Worm (Caenorhabditis elegans) whole organism, L1 larva: Measurements from ENCODE around the gene hal-3.

ENCODE experiments used
- C04F5.9 ChIP-seq: sonication (generic microtip); optimal IDR thresholded peaks from 2 replicates; lab custom pipeline; 2016; ENCODE audit warnings: missing genetic modification characterization, missing compliant biosample characterization
- C16A3.4 ChIP-seq: fragments of 150-350 bp; optimal IDR thresholded peaks from 2 replicates; lab custom pipeline; 2014; ENCODE audit warnings: missing biosample characterization, missing genetic modification characterization
- F16B12.6 ChIP-seq: fragments of 150-350 bp; optimal IDR thresholded peaks from 2 replicates; lab custom pipeline; 2014; ENCODE audit warnings: missing biosample characterization, missing genetic modification characterization
- aha-1 ChIP-seq: fragments of 150-350 bp; optimal IDR thresholded peaks from 2 replicates; lab custom pipeline; 2014; ENCODE audit warnings: missing biosample characterization, missing genetic modification characterization
- alr-1 ChIP-seq: fragments of 200-800 bp; sonication (Bioruptor generic); optimal IDR thresholded peaks from 2 replicates; lab custom pipeline; 2018; ENCODE audit warnings: borderline replicate concordance, mild to moderate bottlenecking, missing genetic modification characterization, missing compliant biosample characterization
- aly-2 ChIP-seq: fragments of 150-350 bp; optimal IDR thresholded peaks from 2 replicates; lab custom pipeline; 2014; ENCODE audit warnings: missing biosample characterization, missing genetic modification characterization
- ama-1 ChIP-seq: fragments of 150-350 bp; optimal IDR thresholded peaks from 2 replicates; lab custom pipeline; 2014
- ceh-63 ChIP-seq: fragments of 200-800 bp; sonication (Bioruptor generic); optimal IDR thresholded peaks from 2 replicates; lab custom pipeline; 2018; ENCODE audit warnings: mild to moderate bottlenecking, missing genetic modification characterization, missing compliant biosample characterization
- ceh-8 ChIP-seq: fragments of 200-800 bp; sonication (Bioruptor generic); optimal IDR thresholded peaks from 2 replicates; lab custom pipeline; 2018; ENCODE audit warnings: mild to moderate bottlenecking, missing genetic modification characterization, moderate library complexity, missing compliant biosample characterization
- ceh-88 ChIP-seq: fragments of 200-800 bp; sonication (Bioruptor generic); IDR thresholded peaks from 2 replicates; pipeline ENCODE4 v1.3.6; 2022; ENCODE audit warnings: missing genetic modification characterization, missing compliant biosample characterization
- ces-1 ChIP-seq: fragments of 150-350 bp; optimal IDR thresholded peaks from 2 replicates; lab custom pipeline; 2014; ENCODE audit warnings: missing biosample characterization, missing genetic modification reagents, missing genetic modification characterization
- dsc-1 ChIP-seq: sonication (generic microtip); optimal IDR thresholded peaks from 2 replicates; lab custom pipeline; 2016; ENCODE audit warnings: mild to moderate bottlenecking, missing genetic modification characterization, missing compliant biosample characterization
- egl-13 ChIP-seq: sonication (generic microtip); optimal IDR thresholded peaks from 2 replicates; lab custom pipeline; 2016; ENCODE audit warnings: missing genotype, missing genetic modification reagents, missing genetic modification characterization, missing compliant biosample characterization
- egl-27 ChIP-seq, 2 experiments: fragments of 150-350 bp in 1 of 2; sonication (generic microtip); optimal IDR thresholded peaks; 3 replicates each; lab custom pipeline; 2017 to 2018; ENCODE audit warnings: missing biosample characterization in 2 of 2, missing genetic modification characterization in 2 of 2, missing genetic modification reagents in 2 of 2
- elt-2 ChIP-seq: sonication (generic microtip); optimal IDR thresholded peaks from 2 replicates; lab custom pipeline; 2016; ENCODE audit warnings: missing genetic modification characterization, mild to moderate bottlenecking, inconsistent platforms, missing compliant biosample characterization, missing genetic modification reagents
- elt-3 ChIP-seq, 6 experiments: fragments of 150-350 bp in 1 of 6; sonication (generic microtip); optimal IDR thresholded peaks; 2 replicates each; lab custom pipeline; 2017 to 2018; ENCODE audit warnings: missing biosample characterization in 6 of 6, missing genetic modification characterization in 6 of 6, inconsistent platforms in 1 of 6
- ets-5 ChIP-seq: fragments of 200-800 bp; sonication (Bioruptor generic); IDR thresholded peaks from 2 replicates; pipeline ENCODE4 v1.3.6; 2022; ENCODE audit warnings: missing genetic modification characterization, missing compliant biosample characterization
- fos-1 ChIP-seq: fragments of 150-350 bp; optimal IDR thresholded peaks from 2 replicates; lab custom pipeline; 2014; ENCODE audit warnings: missing biosample characterization, missing genetic modification characterization
- hlh-17 ChIP-seq: fragments of 200-800 bp; sonication (Bioruptor generic); optimal IDR thresholded peaks from 2 replicates; lab custom pipeline; 2018; ENCODE audit warnings: missing genetic modification characterization, mild to moderate bottlenecking, missing compliant biosample characterization, moderate library complexity, borderline replicate concordance
- hlh-4 ChIP-seq: sonication (generic microtip); optimal IDR thresholded peaks from 2 replicates; lab custom pipeline; 2016; ENCODE audit warnings: mild to moderate bottlenecking, missing genetic modification characterization, missing compliant biosample characterization
- hpl-2 ChIP-seq: fragments of 150-350 bp; optimal IDR thresholded peaks from 2 replicates; lab custom pipeline; 2014; ENCODE audit warnings: missing biosample characterization, missing genetic modification reagents, missing genetic modification characterization
- isw-1 ChIP-seq: fragments of 200-800 bp; sonication (Bioruptor generic); IDR thresholded peaks from 2 replicates; pipeline ENCODE4 v1.3.6; 2022; ENCODE audit warnings: missing genetic modification characterization, missing compliant biosample characterization
- jun-1 ChIP-seq: fragments of 150-350 bp; optimal IDR thresholded peaks from 2 replicates; lab custom pipeline; 2014; ENCODE audit warnings: missing biosample characterization, missing genetic modification reagents, missing genetic modification characterization
- lin-13 ChIP-seq: fragments of 150-350 bp; optimal IDR thresholded peaks from 2 replicates; lab custom pipeline; 2014; ENCODE audit warnings: missing biosample characterization, missing genetic modification reagents, missing genetic modification characterization
- lin-14 ChIP-seq: fragments of 200-800 bp; sonication (Bioruptor generic); optimal IDR thresholded peaks from 2 replicates; lab custom pipeline; 2018; ENCODE audit warnings: mild to moderate bottlenecking, missing genetic modification characterization, moderate library complexity, missing compliant biosample characterization
- lin-35 ChIP-seq, 2 experiments: fragments of 150-350 bp; optimal IDR thresholded peaks; 2 replicates each; lab custom pipeline; 2014; ENCODE audit warnings: missing biosample characterization in 2 of 2, missing genetic modification characterization in 2 of 2, missing genetic modification reagents in 2 of 2
- lin-39 ChIP-seq: fragments of 150-350 bp; optimal IDR thresholded peaks from 2 replicates; lab custom pipeline; 2014; ENCODE audit warnings: missing biosample characterization, missing genetic modification reagents, missing genetic modification characterization
- lsy-2 ChIP-seq, 2 experiments: fragments of 150-350 bp; optimal IDR thresholded peaks; 2 replicates each; lab custom pipeline; 2014; ENCODE audit warnings: missing biosample characterization in 2 of 2, missing genetic modification characterization in 2 of 2
- mab-9 ChIP-seq: fragments of 200-800 bp; sonication (Bioruptor generic); IDR thresholded peaks from 2 replicates; pipeline ENCODE4 v1.3.6; 2022; ENCODE audit warnings: missing genetic modification reagents, missing genetic modification characterization, missing compliant biosample characterization
- mdl-1 ChIP-seq, 2 experiments: fragments of 150-350 bp; optimal IDR thresholded peaks; 2 replicates each; lab custom pipeline; 2014 to 2017; ENCODE audit warnings: missing biosample characterization in 2 of 2, missing genetic modification characterization in 2 of 2, inconsistent platforms in 1 of 2
- nhr-19 ChIP-seq: fragments of 200-800 bp; sonication (Bioruptor generic); conservative IDR thresholded peaks from 2 replicates; pipeline ENCODE4 v1.3.6; 2022; ENCODE audit warnings: missing genetic modification characterization, missing compliant biosample characterization
- nhr-20 ChIP-seq: sonication (generic microtip); optimal IDR thresholded peaks from 2 replicates; lab custom pipeline; 2016; ENCODE audit warnings: mild to moderate bottlenecking, missing genetic modification characterization, missing compliant biosample characterization
- nhr-237 ChIP-seq: fragments of 150-350 bp; optimal IDR thresholded peaks from 2 replicates; lab custom pipeline; 2014; ENCODE audit warnings: missing biosample characterization, missing genetic modification characterization
- nhr-47 ChIP-seq: sonication (generic microtip); optimal IDR thresholded peaks from 2 replicates; lab custom pipeline; 2016; ENCODE audit warnings: mild to moderate bottlenecking, missing genetic modification characterization, moderate library complexity, missing compliant biosample characterization
- nhr-76 ChIP-seq: sonication (generic microtip); optimal IDR thresholded peaks from 2 replicates; lab custom pipeline; 2017; ENCODE audit warnings: missing biosample characterization, missing genetic modification characterization
- nhr-77 ChIP-seq: fragments of 150-350 bp; optimal IDR thresholded peaks from 2 replicates; lab custom pipeline; 2014; ENCODE audit warnings: missing biosample characterization, missing genetic modification characterization
- pag-3 ChIP-seq: sonication (generic microtip); optimal IDR thresholded peaks from 2 replicates; lab custom pipeline; 2017; ENCODE audit warnings: missing genetic modification characterization, mild to moderate bottlenecking, missing compliant biosample characterization, antibody characterized with exemption, borderline replicate concordance; ENCODE audit not compliant: insufficient read depth
- pax-3 ChIP-seq: fragments of 200-800 bp; sonication (Bioruptor generic); optimal IDR thresholded peaks from 2 replicates; lab custom pipeline; 2018; ENCODE audit warnings: mild to moderate bottlenecking, missing genetic modification characterization, moderate library complexity, missing compliant biosample characterization
- rnt-1 ChIP-seq: sonication (generic microtip); optimal IDR thresholded peaks from 2 replicates; lab custom pipeline; 2016; ENCODE audit warnings: mild to moderate bottlenecking, missing genetic modification characterization, moderate library complexity, missing compliant biosample characterization
- skn-1 ChIP-seq: fragments of 150-350 bp; optimal IDR thresholded peaks from 2 replicates; lab custom pipeline; 2014; ENCODE audit warnings: missing biosample characterization, missing genetic modification characterization
- snu-23 ChIP-seq: sonication (generic microtip); optimal IDR thresholded peaks from 2 replicates; lab custom pipeline; 2016; ENCODE audit warnings: missing genetic modification characterization, missing compliant biosample characterization
- sptf-1 ChIP-seq: fragments of 150-350 bp; optimal IDR thresholded peaks from 2 replicates; lab custom pipeline; 2014; ENCODE audit warnings: missing biosample characterization, missing genetic modification characterization
- sup-37 ChIP-seq: fragments of 200-800 bp; sonication (Bioruptor generic); optimal IDR thresholded peaks from 2 replicates; lab custom pipeline; 2018; ENCODE audit warnings: mild to moderate bottlenecking, missing genetic modification characterization, missing compliant biosample characterization
- tlp-1 ChIP-seq: fragments of 150-350 bp; optimal IDR thresholded peaks from 2 replicates; lab custom pipeline; 2014; ENCODE audit warnings: missing biosample characterization, missing genetic modification characterization
- unc-130 ChIP-seq: fragments of 150-350 bp; optimal IDR thresholded peaks from 2 replicates; lab custom pipeline; 2017; ENCODE audit warnings: missing biosample characterization, missing genetic modification characterization, inconsistent platforms
- unc-86 ChIP-seq: sonication (generic microtip); optimal IDR thresholded peaks from 2 replicates; lab custom pipeline; 2016; ENCODE audit warnings: missing genetic modification characterization, missing compliant biosample characterization
- unc-98 ChIP-seq: fragments of 200-800 bp; sonication (Bioruptor generic); IDR thresholded peaks from 2 replicates; pipeline ENCODE4 v1.3.6; 2022; ENCODE audit warnings: missing genetic modification characterization, missing compliant biosample characterization
- ztf-11 ChIP-seq, 2 experiments: sonication (generic microtip); optimal IDR thresholded peaks; 2 replicates each; lab custom pipeline; 2016 to 2017; ENCODE audit warnings: missing genetic modification characterization in 2 of 2, missing biosample characterization in 1 of 2, missing compliant biosample characterization in 1 of 2
- ztf-4 ChIP-seq: fragments of 150-350 bp; optimal IDR thresholded peaks from 2 replicates; lab custom pipeline; 2014; ENCODE audit warnings: missing biosample characterization, missing genetic modification characterization

Gene hal-3

ce11 chrII:9605336-9605735 lies 11.6 kb downstream of the hal-3 start, which contains the start of gene nhr-19:
Gene nhr-19 (minus strand): TSS chrII:9605526.
- no peak for TF ChIP-seq nhr-76 (tag; lab: Kevin White, UChicago)
- no peak for TF ChIP-seq aly-2
- TF ChIP-seq mdl-1 (tag; optimal IDR thresholded peaks at IDR 0.05; lab: Kevin White, UChicago): peak in 1 of 2 experiments; percentile 72
- TF ChIP-seq fos-1 (tag; lab: Kevin White, UChicago): peak; percentile 9
- TF ChIP-seq lsy-2 (tag; optimal IDR thresholded peaks at IDR 0.05; lab: Kevin White, UChicago): peak in 1 of 2 experiments; percentile 13
- peak; percentile 3 for TF ChIP-seq nhr-47 (tag; lab: Kevin White, UChicago)
- peak; percentile 71 for TF ChIP-seq nhr-19 (GFP tag; lab: Robert Waterston, UW)
- TF ChIP-seq ama-1 (lab: Kevin White, UChicago): peak; percentile 9
- TF ChIP-seq snu-23: peak; percentile 8
- no peak for TF ChIP-seq ets-5 (GFP tag; lab: Robert Waterston, UW)
- peak; percentile 65 for TF ChIP-seq lin-14
- peak; percentile 50 for TF ChIP-seq nhr-20 (tag; lab: Kevin White, UChicago)
- TF ChIP-seq C16A3.4 (tag; lab: Kevin White, UChicago): peak; percentile 30

ce11 chrII:9604685-9605084 lies 12.2 kb downstream of the hal-3 start:
- TF ChIP-seq ama-1 (lab: Kevin White, UChicago): peak; percentile 60
- no peak for TF ChIP-seq tlp-1 (tag; lab: Kevin White, UChicago)

DNA sequence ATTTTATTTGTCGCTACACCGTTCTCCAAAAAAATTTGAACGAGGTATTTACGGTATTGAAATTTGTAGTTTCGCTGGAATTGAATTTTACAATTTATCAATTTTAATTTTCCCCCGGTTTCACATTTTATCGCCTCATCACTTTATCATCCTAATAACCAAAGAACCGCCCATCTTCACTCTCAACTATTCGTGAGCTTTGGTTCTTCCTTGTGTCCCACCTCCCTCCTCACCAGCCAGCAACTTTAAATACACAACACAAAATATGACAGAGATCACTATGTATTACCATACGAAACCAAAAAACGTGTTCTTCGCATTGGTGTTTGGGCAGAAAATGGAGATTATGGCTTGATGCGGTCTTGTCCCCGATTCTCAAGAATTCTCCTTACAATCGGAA lies 12.9 kb downstream of the hal-3 start:
- TF ChIP-seq pag-3 (tag; lab: Kevin White, UChicago) (no peak), jun-1 (tag; lab: Kevin White, UChicago) (no peak), hlh-4 (tag; lab: Kevin White, UChicago) (no peak), ces-1 (GFP tag; lab: Kevin White, UChicago) (no peak), unc-130 (tag; lab: Kevin White, UChicago) (no peak), hlh-17 (GFP tag; lab: Kevin White, UChicago) (no peak), lin-35 (GFP tag; optimal IDR thresholded peaks at IDR 0.05; lab: Kevin White, UChicago) (peak in 1 of 2 experiments; percentile 65), mdl-1 (tag; optimal IDR thresholded peaks at IDR 0.05; lab: Kevin White, UChicago) (peak in 1 of 2 experiments; percentile 11), egl-13 (tag; lab: Kevin White, UChicago) (no peak), egl-27 (tag; optimal IDR thresholded peaks at IDR 0.05; lab: Kevin White, UChicago) (no peak), mab-9 (GFP tag; lab: Robert Waterston, UW) (no peak), C04F5.9 (no peak), aha-1 (tag; lab: Kevin White, UChicago) (no peak), ztf-11 (tag; optimal IDR thresholded peaks at IDR 0.05; lab: Kevin White, UChicago) (no peak), isw-1 (GFP tag; lab: Robert Waterston, UW) (no peak), alr-1 (tag; lab: Kevin White, UChicago) (no peak), ceh-88 (GFP tag; lab: Robert Waterston, UW) (no peak), ets-5 (GFP tag; lab: Robert Waterston, UW) (no peak), nhr-76 (tag; lab: Kevin White, UChicago) (no peak), rnt-1 (tag; lab: Kevin White, UChicago) (no peak), elt-2 (tag; lab: Kevin White, UChicago) (peak; percentile 0), pax-3 (tag; lab: Kevin White, UChicago) (no peak), dsc-1 (no peak), aly-2 (no peak), ceh-8 (no peak), ztf-4 (no peak), unc-86 (tag; lab: Kevin White, UChicago) (no peak), elt-3 (tag; optimal IDR thresholded peaks at IDR 0.05; lab: Kevin White, UChicago) (no peak), nhr-77 (tag; lab: Kevin White, UChicago) (no peak), C16A3.4 (tag; lab: Kevin White, UChicago) (peak; percentile 14), sptf-1 (tag; lab: Kevin White, UChicago) (no peak), skn-1 (tag; lab: Kevin White, UChicago) (no peak), unc-98 (GFP tag; lab: Robert Waterston, UW) (no peak), sup-37 (GFP tag; lab: Kevin White, UChicago) (no peak), ceh-63 (GFP tag; lab: Kevin White, UChicago) (no peak), nhr-237 (tag; lab: Kevin White, UChicago) (no peak), hpl-2 (GFP tag; lab: Kevin White, UChicago) (no peak), lin-39 (tag; lab: Kevin White, UChicago) (no peak), lin-13 (GFP tag; lab: Kevin White, UChicago) (no peak), F16B12.6 (tag; lab: Kevin White, UChicago) (no peak)
